Fruit fly (Drosophila melanogaster): ENCODE data around the gene Ada2b.

The Ada2b gene

DNA sequence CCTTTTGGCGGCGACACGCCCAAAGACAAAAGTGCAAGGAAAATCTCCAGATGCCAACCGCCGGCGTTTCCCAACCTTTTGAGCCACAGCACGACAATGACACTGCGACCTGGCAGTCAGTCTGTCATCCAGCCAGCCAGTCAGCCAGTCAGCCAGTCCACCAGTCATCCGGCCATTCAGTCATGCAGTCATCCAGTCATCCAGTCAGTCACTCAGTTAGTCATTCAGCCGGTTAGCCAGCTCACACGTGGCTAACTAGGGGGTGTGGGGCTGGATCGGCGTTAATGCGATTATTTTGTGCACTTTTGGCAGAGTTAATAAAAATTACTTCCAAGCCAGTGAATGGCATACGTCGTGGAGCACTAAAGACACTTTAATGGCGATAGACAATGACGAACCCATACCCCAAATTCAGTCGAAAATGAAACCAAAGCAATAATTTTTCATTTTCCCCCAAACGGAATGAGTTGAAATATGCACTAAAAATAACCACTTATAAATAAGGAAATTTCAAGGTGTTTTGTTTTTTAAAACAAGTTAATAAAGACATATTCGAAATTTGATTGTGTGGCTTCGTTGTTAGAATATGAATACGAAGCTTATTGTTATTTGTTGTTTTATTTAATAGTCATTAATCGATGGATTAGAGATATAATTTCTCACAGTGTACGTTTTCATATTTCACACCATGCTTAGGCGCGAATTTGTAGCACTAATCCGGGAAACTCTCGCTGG, 15.4 kb downstream of the Ada2b start (continued):
- no peak for TF ChIP-seq pzg (GFP tag; optimal IDR thresholded peaks at IDR 0.05)
- peak; percentile 57 for TF ChIP-seq gem (tag; optimal IDR thresholded peaks at IDR 0.05)
- TF ChIP-seq fd96Cb (tag; optimal IDR thresholded peaks at IDR 0.05), result peak; percentile 4
- peak; percentile 28 for TF ChIP-seq CG14710 (tag; optimal IDR thresholded peaks at IDR 0.05)
- no peak for TF ChIP-seq CG14860 (GFP tag; IDR thresholded peaks at IDR 0.05; ENCODE audit: partially characterized antibody)
- TF ChIP-seq kah (GFP tag; optimal IDR thresholded peaks at IDR 0.05), result no peak
- 0 out of 2 replicates have a peak, but pooled peaks have one; percentile 4 for TF ChIP-seq klu (GFP tag; IDR thresholded peaks at IDR 0.05)
- no peak for TF ChIP-seq Dad (GFP tag; optimal IDR thresholded peaks at IDR 0.05)
- TF ChIP-seq CG1602 (GFP tag; optimal IDR thresholded peaks at IDR 0.05), result no peak
- peak; percentile 20 for TF ChIP-seq CG2678 (tag; optimal IDR thresholded peaks at IDR 0.05)
- peak; percentile 61 for TF ChIP-seq Xrp1 (GFP tag; IDR thresholded peaks at IDR 0.05)
- 0 out of 2 replicates have a peak, but pooled peaks have one; percentile 37 for TF ChIP-seq ttk (GFP tag; IDR thresholded peaks at IDR 0.05)
- peak; percentile 8 for TF ChIP-seq CG30403 (GFP tag; optimal IDR thresholded peaks at IDR 0.05)
- peak; percentile 48 for TF ChIP-seq CG2712 (tag; optimal IDR thresholded peaks at IDR 0.05)
- TF ChIP-seq bsh (GFP tag; optimal IDR thresholded peaks at IDR 0.05), result peak in 1 of 2 experiments; percentile 52
- TF ChIP-seq p53 (GFP tag; optimal IDR thresholded peaks at IDR 0.05), result no peak
- peak; percentile 45 for TF ChIP-seq dmrt11E (tag; optimal IDR thresholded peaks at IDR 0.05)
- TF ChIP-seq CG10267 (tag; optimal IDR thresholded peaks at IDR 0.05), result peak; percentile 15
- TF ChIP-seq nmo (GFP tag; optimal IDR thresholded peaks at IDR 0.05), result peak; percentile 12
- no peak for TF ChIP-seq odd (GFP tag; optimal IDR thresholded peaks at IDR 0.05)
- TF ChIP-seq pho (GFP tag; optimal IDR thresholded peaks at IDR 0.05), result no peak
- peak; percentile 9 for TF ChIP-seq zen (tag; optimal IDR thresholded peaks at IDR 0.05)
- peak; percentile 31 for TF ChIP-seq Blimp-1 (GFP tag; optimal IDR thresholded peaks at IDR 0.05)
- peak; percentile 15 for TF ChIP-seq PHDP (tag; optimal IDR thresholded peaks at IDR 0.05)
- no peak for TF ChIP-seq ERR (GFP tag; optimal IDR thresholded peaks at IDR 0.05)
- peak; percentile 6 for TF ChIP-seq CG8388 (GFP tag; optimal IDR thresholded peaks at IDR 0.05)
- TF ChIP-seq CG12391 (tag; optimal IDR thresholded peaks at IDR 0.05), result peak; percentile 27
- peak; percentile 73 for TF ChIP-seq sens (GFP tag)
- TF ChIP-seq Sox102F (GFP tag; optimal IDR thresholded peaks at IDR 0.05), result peak; percentile 30
- TF ChIP-seq br (optimal IDR thresholded peaks at IDR 0.05), result no peak
- TF ChIP-seq unpg (GFP tag; optimal IDR thresholded peaks at IDR 0.05), result peak; percentile 27
- TF ChIP-seq CG11504 (tag; optimal IDR thresholded peaks at IDR 0.05), result peak; percentile 41

- TF ChIP-seq cas (GFP tag; IDR thresholded peaks at IDR 0.05) (no peak), CG12104 (GFP tag; optimal IDR thresholded peaks at IDR 0.05) (no peak), HmgD (GFP tag; optimal IDR thresholded peaks at IDR 0.05) (no peak), pan (optimal IDR thresholded peaks at IDR 0.05) (no peak), pan (GFP tag; optimal IDR thresholded peaks at IDR 0.05 in 1 of 2, IDR thresholded peaks at IDR 0.05 in 1 of 2) (no peak), Med (GFP tag) (no peak), Ravus (GFP tag; IDR thresholded peaks at IDR 0.05) (no peak), CG42726 (GFP tag; IDR thresholded peaks at IDR 0.05; ENCODE audit: partially characterized antibody) (no peak), dimm (GFP tag; IDR thresholded peaks at IDR 0.05) (no peak), CG11560 (tag; IDR thresholded peaks at IDR 0.05) (no peak), CG18764 (GFP tag; optimal IDR thresholded peaks at IDR 0.05) (no peak), CG18619 (GFP tag; optimal IDR thresholded peaks at IDR 0.05) (no peak), aop (GFP tag; IDR thresholded peaks at IDR 0.05) (no peak), sim (GFP tag; IDR thresholded peaks at IDR 0.05) (no peak), grn (GFP tag; optimal IDR thresholded peaks at IDR 0.05) (peak; percentile 67), fu2 (GFP tag; optimal IDR thresholded peaks at IDR 0.05) (no peak), BtbVII (GFP tag; optimal IDR thresholded peaks at IDR 0.05) (no peak), CG34224 (GFP tag; IDR thresholded peaks at IDR 0.05; ENCODE audit: partially characterized antibody) (no peak), HmgZ (tag; optimal IDR thresholded peaks at IDR 0.05) (no peak)
Measured at dm6 chr3R:8223074-8223597, 17.2 kb downstream of the Ada2b start.

Measured in whole organism, embryonic.